Worm (Caenorhabditis elegans) whole organism, L4 larva: ENCODE measurements around the gene srh-276.

ENCODE experiments used
- D1046.2 ChIP-seq: fragments of 200-800 bp; sonication (Bioruptor generic); IDR thresholded peaks from 2 replicates; pipeline ENCODE4 v1.3.6; 2022; ENCODE audit warnings: missing genetic modification characterization, missing compliant biosample characterization
- F10B5.3 ChIP-seq: sonication (generic microtip); optimal IDR thresholded peaks from 2 replicates; lab custom pipeline; 2016; ENCODE audit warnings: mild to moderate bottlenecking, missing genetic modification characterization, missing compliant biosample characterization
- F26F4.8 ChIP-seq: fragments of 200-800 bp; sonication (Bioruptor generic); conservative IDR thresholded peaks from 2 replicates; pipeline ENCODE4 v1.3.6; 2022; ENCODE audit warnings: missing genetic modification characterization, missing compliant biosample characterization
- F37D6.2 ChIP-seq: sonication (generic microtip); optimal IDR thresholded peaks from 2 replicates; lab custom pipeline; 2016; ENCODE audit warnings: mild to moderate bottlenecking, missing genetic modification characterization, missing compliant biosample characterization
- F49E8.2 ChIP-seq: sonication (generic microtip); optimal IDR thresholded peaks from 2 replicates; lab custom pipeline; 2016; ENCODE audit warnings: missing compliant biosample characterization, mild to moderate bottlenecking, missing genetic modification characterization, borderline replicate concordance
- T26A8.4 ChIP-seq: fragments of 200-800 bp; sonication (Bioruptor generic); IDR thresholded peaks from 2 replicates; pipeline ENCODE4 v1.3.6; 2022; ENCODE audit warnings: missing genetic modification characterization, missing compliant biosample characterization
- ZK337.2 ChIP-seq: fragments of 200-800 bp; sonication (Bioruptor generic); IDR thresholded peaks from 2 replicates; pipeline ENCODE4 v1.3.6; 2022; ENCODE audit warnings: missing genetic modification reagents, missing genetic modification characterization, missing compliant biosample characterization
- ceh-28 ChIP-seq: fragments of 150-350 bp; optimal IDR thresholded peaks from 2 replicates; lab custom pipeline; 2014; ENCODE audit warnings: missing biosample characterization, missing genetic modification reagents, missing genetic modification characterization
- ceh-44 ChIP-seq: fragments of 200-800 bp; sonication (Bioruptor generic); IDR thresholded peaks from 2 replicates; pipeline ENCODE4 v1.3.6; 2022; ENCODE audit warnings: missing genetic modification reagents, missing genetic modification characterization, missing compliant biosample characterization
- ceh-62 ChIP-seq: sonication (generic microtip); optimal IDR thresholded peaks from 2 replicates; lab custom pipeline; 2017; ENCODE audit warnings: missing biosample characterization, missing genetic modification characterization
- ctbp-1 ChIP-seq: fragments of 200-800 bp; sonication (Bioruptor generic); IDR thresholded peaks from 2 replicates; pipeline ENCODE4 v1.3.6; 2022; ENCODE audit warnings: missing genetic modification reagents, missing genetic modification characterization, missing compliant biosample characterization
- daf-12 ChIP-seq: fragments of 150-350 bp; optimal IDR thresholded peaks from 2 replicates; lab custom pipeline; 2014; ENCODE audit warnings: missing biosample characterization, missing genetic modification reagents, missing genetic modification characterization
- daf-19 ChIP-seq: fragments of 200-800 bp; sonication (Bioruptor generic); conservative IDR thresholded peaks from 2 replicates; pipeline ENCODE4 v1.3.6; 2022; ENCODE audit warnings: missing genetic modification characterization, missing compliant biosample characterization
- dmd-8 ChIP-seq: fragments of 200-800 bp; sonication (Bioruptor generic); IDR thresholded peaks from 2 replicates; pipeline ENCODE4 v1.3.6; 2022; ENCODE audit warnings: missing genetic modification characterization, missing compliant biosample characterization
- egl-27 ChIP-seq: sonication (generic microtip); optimal IDR thresholded peaks from 3 replicates; lab custom pipeline; 2017; ENCODE audit warnings: missing biosample characterization, missing genetic modification reagents, missing genetic modification characterization
- egl-43 ChIP-seq: fragments of 200-800 bp; sonication (Bioruptor generic); IDR thresholded peaks from 2 replicates; pipeline ENCODE4 v1.3.6; 2022; ENCODE audit warnings: missing genetic modification reagents, missing genetic modification characterization, missing compliant biosample characterization
- fos-1 ChIP-seq: fragments of 150-350 bp; optimal IDR thresholded peaks from 2 replicates; lab custom pipeline; 2014; ENCODE audit warnings: missing biosample characterization, missing genetic modification characterization
- lim-7 ChIP-seq: fragments of 200-800 bp; sonication (Bioruptor generic); IDR thresholded peaks from 2 replicates; pipeline ENCODE4 v1.3.6; 2022; ENCODE audit warnings: missing genetic modification characterization, missing compliant biosample characterization
- lsy-2 ChIP-seq, 2 experiments: fragments of 150-350 bp in 1 of 2; sonication (generic microtip) in 1 of 2; optimal IDR thresholded peaks; 2 replicates each; lab custom pipeline; 2014 to 2017; ENCODE audit warnings: missing biosample characterization in 2 of 2, missing genetic modification characterization in 2 of 2
- mdl-1 ChIP-seq, 2 experiments: fragments of 150-350 bp in 1 of 2; sonication (generic microtip) in 1 of 2; optimal IDR thresholded peaks; 2 replicates each; lab custom pipeline; 2014 to 2017; ENCODE audit warnings: missing biosample characterization in 2 of 2, missing genetic modification characterization in 2 of 2
- nhr-102 ChIP-seq: sonication (generic microtip); optimal IDR thresholded peaks from 2 replicates; lab custom pipeline; 2016; ENCODE audit warnings: mild to moderate bottlenecking, missing genetic modification characterization, moderate library complexity, missing compliant biosample characterization
- nhr-11 ChIP-seq: fragments of 150-350 bp; optimal IDR thresholded peaks from 2 replicates; lab custom pipeline; 2014; ENCODE audit warnings: missing biosample characterization, missing genetic modification characterization
- nhr-237 ChIP-seq: sonication (generic microtip); optimal IDR thresholded peaks from 2 replicates; lab custom pipeline; 2017; ENCODE audit warnings: missing biosample characterization, missing genetic modification characterization
- nhr-42 ChIP-seq: fragments of 200-800 bp; sonication (Bioruptor generic); IDR thresholded peaks from 2 replicates; pipeline ENCODE4 v1.3.6; 2022; ENCODE audit warnings: missing genetic modification characterization, missing compliant biosample characterization
- nhr-48 ChIP-seq: sonication (generic microtip); optimal IDR thresholded peaks from 2 replicates; lab custom pipeline; 2016; ENCODE audit warnings: mild to moderate bottlenecking, missing genetic modification characterization, missing compliant biosample characterization
- nhr-6 ChIP-seq: fragments of 150-350 bp; optimal IDR thresholded peaks from 2 replicates; lab custom pipeline; 2014; ENCODE audit warnings: missing biosample characterization, missing genetic modification characterization
- nhr-76 ChIP-seq: fragments of 150-350 bp; optimal IDR thresholded peaks from 2 replicates; lab custom pipeline; 2014; ENCODE audit warnings: missing biosample characterization, missing genetic modification characterization
- nhr-77 ChIP-seq: fragments of 150-350 bp; optimal IDR thresholded peaks from 2 replicates; lab custom pipeline; 2014; ENCODE audit warnings: missing biosample characterization, missing genetic modification characterization
- pha-4 ChIP-seq, 2 experiments: fragments of 150-350 bp in 1 of 2; fragments of 200-800 bp in 1 of 2; sonication (Bioruptor generic) in 1 of 2; IDR thresholded peaks in 1 of 2; optimal IDR thresholded peaks in 1 of 2; 2 replicates each; pipeline versions ENCODE4 v1.3.6 to Lab custom; 2014 to 2022; ENCODE audit warnings: missing genetic modification characterization in 2 of 2, missing genetic modification reagents in 2 of 2, missing biosample characterization in 1 of 2, missing compliant biosample characterization in 1 of 2
- php-3 ChIP-seq: fragments of 200-800 bp; sonication (Bioruptor generic); IDR thresholded peaks from 2 replicates; pipeline ENCODE4 v1.3.6; 2022; ENCODE audit warnings: missing genetic modification reagents, missing genetic modification characterization, missing compliant biosample characterization
- saeg-2 ChIP-seq: fragments of 200-800 bp; sonication (Bioruptor generic); IDR thresholded peaks from 2 replicates; pipeline ENCODE4 v1.3.6; 2022; ENCODE audit warnings: missing genetic modification reagents, missing genetic modification characterization, missing compliant biosample characterization
- set-16 ChIP-seq: fragments of 200-800 bp; sonication (Bioruptor generic); IDR thresholded peaks from 2 replicates; pipeline ENCODE4 v1.3.6; 2022; ENCODE audit warnings: missing genetic modification reagents, missing genetic modification characterization, missing compliant biosample characterization
- snpc-1.2 ChIP-seq: fragments of 200-800 bp; sonication (Bioruptor generic); IDR thresholded peaks from 2 replicates; pipeline ENCODE4 v1.3.6; 2022; ENCODE audit warnings: missing genetic modification reagents, missing genetic modification characterization, missing compliant biosample characterization
- snpc-4 ChIP-seq: fragments of 150-350 bp; optimal IDR thresholded peaks from 2 replicates; lab custom pipeline; 2014; ENCODE audit warnings: missing biosample characterization, missing genetic modification characterization
- spr-1 ChIP-seq: sonication (generic microtip); optimal IDR thresholded peaks from 2 replicates; lab custom pipeline; 2016; ENCODE audit warnings: mild to moderate bottlenecking, missing genetic modification characterization, missing compliant biosample characterization
- spr-3 ChIP-seq: fragments of 200-800 bp; sonication (Bioruptor generic); optimal IDR thresholded peaks from 2 replicates; lab custom pipeline; 2018; ENCODE audit warnings: mild to moderate bottlenecking, missing genetic modification characterization, missing compliant biosample characterization
- unc-62 ChIP-seq, 3 experiments: fragments of 150-350 bp in 1 of 3; sonication (generic microtip); optimal IDR thresholded peaks in 2 of 3; peaks in 1 of 3; 1 replicate in 1 of 3; 2 replicates in 2 of 3; lab custom pipeline; 2014 to 2017; ENCODE audit warnings: missing biosample characterization in 3 of 3, missing genetic modification characterization in 3 of 3, missing genetic modification reagents in 3 of 3, missing genotype in 1 of 3
- vab-7 ChIP-seq: fragments of 200-800 bp; sonication (Bioruptor generic); IDR thresholded peaks from 2 replicates; pipeline ENCODE4 v1.3.6; 2022; ENCODE audit warnings: missing genetic modification reagents, missing genetic modification characterization, missing compliant biosample characterization
- zag-1 ChIP-seq: fragments of 150-350 bp; optimal IDR thresholded peaks from 2 replicates; lab custom pipeline; 2014; ENCODE audit warnings: missing biosample characterization, missing genetic modification characterization
- zfp-3 ChIP-seq: fragments of 200-800 bp; sonication (Bioruptor generic); conservative IDR thresholded peaks from 2 replicates; pipeline ENCODE4 v1.3.6; 2022; ENCODE audit warnings: missing genetic modification reagents, missing genetic modification characterization, missing compliant biosample characterization

Gene srh-276

ce11 chrV:15533864-15534263, 4.7 kb downstream of the srh-276 start, which contains the start of gene F21A3.2:
TSS of gene F21A3.2 (minus strand) at chrV:15533964.
- no peak for TF ChIP-seq lim-7
- peak in 1 of 2 experiments; percentile 26 for TF ChIP-seq unc-62 (GFP tag; optimal IDR thresholded peaks at IDR 0.05 in 1 of 2; lab: Kevin White, UChicago)
- no peak for TF ChIP-seq unc-62 (tag; optimal IDR thresholded peaks at IDR 0.05; lab: Kevin White, UChicago)
- TF ChIP-seq, all 104 proteins: peak for 1

ce11 chrV:15536320-15536719, 7.2 kb downstream of the srh-276 start, which contains the start of gene F21A3.4:
TSS of gene F21A3.4 (plus strand) at chrV:15536620.
- TF ChIP-seq ceh-44 (GFP tag; lab: Robert Waterston, UW) (no peak), F37D6.2 (tag; lab: Kevin White, UChicago) (no peak), set-16 (GFP tag; lab: Robert Waterston, UW) (no peak), nhr-42 (GFP tag; lab: Robert Waterston, UW) (no peak), fos-1 (tag; lab: Kevin White, UChicago) (no peak), daf-19 (GFP tag; lab: Robert Waterston, UW) (no peak), nhr-237 (tag; lab: Kevin White, UChicago) (no peak)

ce11 chrV:15537923-15538322, 8.8 kb downstream of the srh-276 start, which contains the start of gene prde-1:
TSS of gene prde-1 (plus strand) at chrV:15538244.
- TF ChIP-seq D1046.2 (GFP tag; lab: Robert Waterston, UW) (no peak), ceh-62 (tag; lab: Kevin White, UChicago) (no peak), F37D6.2 (tag; lab: Kevin White, UChicago) (no peak), F49E8.2 (peak; percentile 50), nhr-11 (tag; lab: Kevin White, UChicago) (no peak), F26F4.8 (GFP tag; lab: Robert Waterston, UW) (no peak)

ce11 chrV:15543252-15543651, 14.1 kb downstream of the srh-276 start:
- 0 out of 2 replicates have a peak, but pooled peaks have one; percentile 18 for TF ChIP-seq egl-43 (GFP tag; lab: Robert Waterston, UW)
- TF ChIP-seq pha-4 (GFP tag; IDR thresholded peaks at IDR 0.05; lab: Robert Waterston, UW): no peak
- no peak for TF ChIP-seq pha-4 (tag; optimal IDR thresholded peaks at IDR 0.05; lab: Kevin White, UChicago)
- TF ChIP-seq dmd-8 (GFP tag; lab: Robert Waterston, UW): 0 out of 2 replicates have a peak, but pooled peaks have one; percentile 31
- no peak for TF ChIP-seq spr-3 (GFP tag; lab: Kevin White, UChicago)
- TF ChIP-seq nhr-77 (tag; lab: Kevin White, UChicago): no peak
- peak; percentile 59 for TF ChIP-seq set-16 (GFP tag; lab: Robert Waterston, UW)

- TF ChIP-seq dmd-8 (GFP tag; lab: Robert Waterston, UW): no peak
- no peak for TF ChIP-seq egl-27 (tag; lab: Kevin White, UChicago)
- TF ChIP-seq ZK337.2: no peak
- TF ChIP-seq spr-1 (tag; lab: Kevin White, UChicago): no peak
- TF ChIP-seq mdl-1 (tag; optimal IDR thresholded peaks at IDR 0.05; lab: Kevin White, UChicago): no peak
- TF ChIP-seq zfp-3: no peak
- no peak for TF ChIP-seq lsy-2 (tag; optimal IDR thresholded peaks at IDR 0.05; lab: Kevin White, UChicago)
- TF ChIP-seq D1046.2 (GFP tag; lab: Robert Waterston, UW): no peak
- TF ChIP-seq php-3: no peak
- TF ChIP-seq nhr-6 (tag; lab: Kevin White, UChicago): no peak
- no peak for TF ChIP-seq nhr-76
- TF ChIP-seq set-16 (GFP tag; lab: Robert Waterston, UW): no peak
- TF ChIP-seq nhr-48 (tag; lab: Kevin White, UChicago): no peak
- TF ChIP-seq nhr-102 (tag; lab: Kevin White, UChicago): no peak
These were observed 15.7 kb downstream of the srh-276 start, which contains the start of gene glb-14 for ce11 chrV:15544898-15545297. TSS of gene glb-14 (minus strand) at chrV:15544994.

- TF ChIP-seq ctbp-1 (GFP tag; lab: Robert Waterston, UW): no peak
- no peak for TF ChIP-seq zag-1
- peak; percentile 85 for TF ChIP-seq vab-7 (GFP tag; lab: Robert Waterston, UW)
- no peak for TF ChIP-seq egl-27 (tag; lab: Kevin White, UChicago)
- TF ChIP-seq pha-4 (GFP tag; IDR thresholded peaks at IDR 0.05; lab: Robert Waterston, UW): peak; percentile 67
- no peak for TF ChIP-seq pha-4 (tag; optimal IDR thresholded peaks at IDR 0.05; lab: Kevin White, UChicago)
- no peak for TF ChIP-seq daf-12
- TF ChIP-seq F10B5.3 (tag; lab: Kevin White, UChicago): no peak
- no peak for TF ChIP-seq ceh-62 (tag; lab: Kevin White, UChicago)
- peak; percentile 20; the same call in 1 of the 2 replicates for TF ChIP-seq saeg-2
- no peak for TF ChIP-seq ceh-28 (tag; lab: Kevin White, UChicago)
- no peak for TF ChIP-seq F37D6.2 (tag; lab: Kevin White, UChicago)
- TF ChIP-seq T26A8.4: peak; percentile 41
- no peak for TF ChIP-seq nhr-42 (GFP tag; lab: Robert Waterston, UW)
- TF ChIP-seq zfp-3: no peak
- TF ChIP-seq snpc-4: no peak
- no peak for TF ChIP-seq php-3
- TF ChIP-seq snpc-1.2 (GFP tag; lab: Robert Waterston, UW): peak; percentile 79
These were observed 18.6 kb downstream of the srh-276 start for ce11 chrV:15547727-15548126.
